Fruit fly (Drosophila melanogaster): ENCODE results near the gene Hrb27C.

Hrb27C gene

dm6 chr2L:6968013-6968517, 47.6 kb downstream of the Hrb27C start:
- TF ChIP-seq CG11902 (GFP tag; optimal IDR thresholded peaks at IDR 0.05) (no peak), CG6808 (GFP tag; optimal IDR thresholded peaks at IDR 0.05) (no peak), Sox15 (GFP tag; optimal IDR thresholded peaks at IDR 0.05) (no peak), Lpt (GFP tag; optimal IDR thresholded peaks at IDR 0.05) (no peak), vri (GFP tag; optimal IDR thresholded peaks at IDR 0.05) (no peak), net (GFP tag; optimal IDR thresholded peaks at IDR 0.05) (no peak), eg (GFP tag; IDR thresholded peaks at IDR 0.05) (peak; percentile 56; the same call in 2 of the 3 replicates), svp (GFP tag) (peak; percentile 83), Hr4 (GFP tag; optimal IDR thresholded peaks at IDR 0.05) (no peak), fd59A (GFP tag; optimal IDR thresholded peaks at IDR 0.05) (no peak), CG31627 (GFP tag; optimal IDR thresholded peaks at IDR 0.05) (peak; percentile 53), Eip75B (GFP tag; optimal IDR thresholded peaks at IDR 0.05) (peak; percentile 37), Eip78C (GFP tag) (peak; percentile 86), acj6 (GFP tag; optimal IDR thresholded peaks at IDR 0.05) (peak; percentile 43), spab (GFP tag; optimal IDR thresholded peaks at IDR 0.05) (no peak), Gug (GFP tag; IDR thresholded peaks at IDR 0.05) (no peak), Ets96B (tag; optimal IDR thresholded peaks at IDR 0.05) (peak; percentile 44), CG9139 (GFP tag; optimal IDR thresholded peaks at IDR 0.05) (no peak), CG6163 (GFP tag; IDR thresholded peaks at IDR 0.05) (peak; percentile 51; the same call in 2 of the 3 replicates), CG11762 (GFP tag; optimal IDR thresholded peaks at IDR 0.05; ENCODE audit: insufficient read depth) (no peak), CG15336 (GFP tag; IDR thresholded peaks at IDR 0.05) (peak; percentile 24; the same call in 1 of the 2 replicates), CG1621 (tag; optimal IDR thresholded peaks at IDR 0.05) (peak; percentile 30), CG11294 (GFP tag; IDR thresholded peaks at IDR 0.05) (no peak), Sox14 (GFP tag; optimal IDR thresholded peaks at IDR 0.05) (peak; percentile 64), Blimp-1 (GFP tag; optimal IDR thresholded peaks at IDR 0.05) (no peak), CG6854 (GFP tag; optimal IDR thresholded peaks at IDR 0.05) (peak; percentile 42), CG34406 (GFP tag; optimal IDR thresholded peaks at IDR 0.05) (peak; percentile 10), fd85E (GFP tag; optimal IDR thresholded peaks at IDR 0.05) (no peak), CG4318 (GFP tag; optimal IDR thresholded peaks at IDR 0.05) (no peak), CG3032 (tag; optimal IDR thresholded peaks at IDR 0.05) (no peak), OdsH (GFP tag; optimal IDR thresholded peaks at IDR 0.05) (no peak), fkh (GFP tag; optimal IDR thresholded peaks at IDR 0.05) (peak; percentile 94), CG3919 (GFP tag; optimal IDR thresholded peaks at IDR 0.05) (peak; percentile 73), Met (GFP tag; optimal IDR thresholded peaks at IDR 0.05) (no peak), CG16779 (tag; optimal IDR thresholded peaks at IDR 0.05) (no peak), pdm3 (GFP tag; optimal IDR thresholded peaks at IDR 0.05) (no peak), dsx (GFP tag; optimal IDR thresholded peaks at IDR 0.05; ENCODE audit: poor library complexity, severe bottlenecking) (peak; percentile 62), CG8632 (GFP tag; optimal IDR thresholded peaks at IDR 0.05) (peak; percentile 35), ss (GFP tag; optimal IDR thresholded peaks at IDR 0.05) (peak in 1 of 2 experiments; percentile 49), Sox102F (GFP tag; optimal IDR thresholded peaks at IDR 0.05) (no peak), Ets21C (GFP tag; optimal IDR thresholded peaks at IDR 0.05) (peak; percentile 38), CG6276 (GFP tag; optimal IDR thresholded peaks at IDR 0.05) (no peak), Hr39 (GFP tag; optimal IDR thresholded peaks at IDR 0.05) (peak; percentile 37), dac (GFP tag; optimal IDR thresholded peaks at IDR 0.05) (no peak), Hr38 (GFP tag; optimal IDR thresholded peaks at IDR 0.05) (no peak), CG8119 (GFP tag; IDR thresholded peaks at IDR 0.05) (no peak; the same call in 2 of the 3 replicates), Eip93F (GFP tag; optimal IDR thresholded peaks at IDR 0.05) (no peak), salr (GFP tag; optimal IDR thresholded peaks at IDR 0.05) (no peak), CG32006 (GFP tag; optimal IDR thresholded peaks at IDR 0.05) (peak; percentile 21), achi (GFP tag; optimal IDR thresholded peaks at IDR 0.05) (no peak), esn (GFP tag; optimal IDR thresholded peaks at IDR 0.05) (peak; percentile 57), lz (GFP tag; optimal IDR thresholded peaks at IDR 0.05) (peak; percentile 63)
